Worm (Caenorhabditis elegans): ENCODE data around the gene ZK662.6.
A peak's percentile ranks its signal among the peaks of the same experiment; 100 is the strongest.

ZK662.6 gene

DNA sequence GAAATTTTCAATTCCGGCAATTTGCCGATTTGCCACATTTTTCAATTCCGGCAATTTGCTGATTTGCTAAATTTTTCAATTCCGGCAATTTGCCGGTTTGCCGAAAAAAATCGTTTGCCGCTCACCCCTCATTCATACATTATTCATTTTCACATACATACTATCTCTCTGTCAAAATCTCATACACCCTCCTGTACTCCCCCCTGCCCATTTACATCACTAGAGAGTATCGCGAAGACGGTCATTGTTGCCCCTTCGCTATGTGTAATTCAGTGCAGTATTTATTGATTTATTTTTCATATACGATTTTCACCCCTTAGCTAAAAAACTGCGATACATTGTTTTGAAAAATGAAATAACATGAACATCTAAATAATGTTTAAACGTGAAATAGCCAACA, 18.0 kb downstream of the ZK662.6 start (continued):
- TF ChIP-seq cebp-1 (GFP tag; IDR thresholded peaks at IDR 0.05) (no peak), cebp-1 (tag; optimal IDR thresholded peaks at IDR 0.05) (peak; percentile 66), ccch-3 (GFP tag; optimal IDR thresholded peaks at IDR 0.05) (no peak), fkh-3 (tag; optimal IDR thresholded peaks at IDR 0.05) (no peak), ekl-4 (GFP tag; IDR thresholded peaks at IDR 0.05) (no peak), hlh-12 (tag; optimal IDR thresholded peaks at IDR 0.05) (no peak), F23B12.7 (tag; optimal IDR thresholded peaks at IDR 0.05; ENCODE audit: insufficient read depth) (no peak), ceh-40 (GFP tag; IDR thresholded peaks at IDR 0.05) (no peak), hmg-1.2 (GFP tag; IDR thresholded peaks at IDR 0.05) (peak; percentile 56), F57A8.1 (GFP tag; optimal IDR thresholded peaks at IDR 0.05) (no peak), madf-10 (tag; optimal IDR thresholded peaks at IDR 0.05) (peak; percentile 40), ceh-91 (GFP tag; IDR thresholded peaks at IDR 0.05) (no peak), athp-1 (tag; optimal IDR thresholded peaks at IDR 0.05) (no peak), lin-40 (tag; optimal IDR thresholded peaks at IDR 0.05) (peak; percentile 92), Y56A3A.18 (GFP tag; IDR thresholded peaks at IDR 0.05) (peak; percentile 72), rcor-1 (GFP tag; IDR thresholded peaks at IDR 0.05) (peak; percentile 26; the same call in 1 of the 2 replicates), bed-2 (GFP tag; IDR thresholded peaks at IDR 0.05) (no peak), egrh-3 (GFP tag; IDR thresholded peaks at IDR 0.05) (no peak), ztf-18 (tag; optimal IDR thresholded peaks at IDR 0.05) (no peak), egl-44 (GFP tag; IDR thresholded peaks at IDR 0.05) (no peak), let-607 (tag; optimal IDR thresholded peaks at IDR 0.05) (peak in 1 of 2 experiments; percentile 64), sptf-2 (GFP tag; optimal IDR thresholded peaks at IDR 0.05) (no peak), sea-2 (GFP tag; IDR thresholded peaks at IDR 0.05) (no peak), F55B11.4 (tag; optimal IDR thresholded peaks at IDR 0.05; ENCODE audit: borderline replicate concordance, insufficient read depth) (no peak), F37B4.10 (GFP tag; IDR thresholded peaks at IDR 0.05) (no peak), T26A5.8 (tag; optimal IDR thresholded peaks at IDR 0.05) (no peak), ztf-28 (GFP tag; IDR thresholded peaks at IDR 0.05) (no peak), snpc-1.1 (tag; optimal IDR thresholded peaks at IDR 0.05; ENCODE audit: insufficient read depth) (no peak), B0336.3 (GFP tag; IDR thresholded peaks at IDR 0.05) (peak; percentile 40; the same call in 1 of the 2 replicates), nhr-27 (tag; optimal IDR thresholded peaks at IDR 0.05) (no peak), dox-1 (GFP tag; IDR thresholded peaks at IDR 0.05) (peak; percentile 78), lsl-1 (GFP tag; optimal IDR thresholded peaks at IDR 0.05) (no peak), snpc-1.3 (tag; optimal IDR thresholded peaks at IDR 0.05; ENCODE audit: insufficient read depth) (no peak), K11D2.4 (GFP tag; IDR thresholded peaks at IDR 0.05) (peak; percentile 77), zim-3 (tag; optimal IDR thresholded peaks at IDR 0.05) (no peak), F57C9.4 (tag; optimal IDR thresholded peaks at IDR 0.05) (no peak), F39B2.1 (GFP tag; IDR thresholded peaks at IDR 0.05) (no peak), hsf-1 (GFP tag; IDR thresholded peaks at IDR 0.05) (no peak), ztf-25 (GFP tag; IDR thresholded peaks at IDR 0.05) (no peak), Y67H2A.10 (GFP tag; conservative IDR thresholded peaks at IDR 0.05) (no peak), lir-1 (GFP tag; conservative IDR thresholded peaks at IDR 0.05) (no peak), C17E4.6 (GFP tag; IDR thresholded peaks at IDR 0.05) (no peak), repo-1 (tag; optimal IDR thresholded peaks at IDR 0.05) (no peak), egl-18 (GFP tag; IDR thresholded peaks at IDR 0.05) (no peak), chd-7 (tag; optimal IDR thresholded peaks at IDR 0.05) (no peak), nhr-120 (GFP tag; IDR thresholded peaks at IDR 0.05) (no peak), lin-26 (GFP tag; IDR thresholded peaks at IDR 0.05) (no peak), K12H6.12 (tag; optimal IDR thresholded peaks at IDR 0.05) (peak; percentile 6), lag-1 (GFP tag; IDR thresholded peaks at IDR 0.05) (no peak)

All from whole organism, young adult.